Worm (Caenorhabditis elegans): ENCODE measurements around the gene cpb-1.

DNA sequence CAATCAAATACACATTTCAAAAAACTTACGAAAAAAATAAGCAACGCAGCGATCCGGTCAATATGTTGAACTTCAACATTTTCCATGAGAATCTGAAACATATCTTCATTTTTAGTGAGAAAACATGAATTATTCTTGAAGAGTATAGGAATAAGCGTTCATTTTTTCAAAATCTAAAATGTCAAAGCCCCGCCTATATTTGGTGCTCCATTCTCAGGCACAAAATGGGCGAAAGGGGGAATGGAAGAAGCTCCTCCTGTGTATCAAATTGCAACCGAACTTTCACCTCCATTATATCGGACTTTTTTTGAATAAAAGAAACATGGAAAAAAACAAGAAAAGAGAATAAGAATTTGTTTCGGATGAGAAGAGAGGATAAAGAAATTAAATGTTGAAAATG lies 15.5 kb upstream of the cpb-1 start, which contains the start of gene srx-45:
- no peak for TF ChIP-seq Y55F3AM.14 (GFP tag; optimal IDR thresholded peaks at IDR 0.05)
- no peak for TF ChIP-seq lsy-2 (tag; optimal IDR thresholded peaks at IDR 0.05)
- no peak for TF ChIP-seq unc-39 (tag; optimal IDR thresholded peaks at IDR 0.05)
- TF ChIP-seq unc-55 (GFP tag; optimal IDR thresholded peaks at IDR 0.05) = no peak
- TF ChIP-seq aly-2 (tag; optimal IDR thresholded peaks at IDR 0.05) = no peak
- TF ChIP-seq unc-62 (GFP tag; optimal IDR thresholded peaks at IDR 0.05) = no peak
- TF ChIP-seq nhr-23 (tag; optimal IDR thresholded peaks at IDR 0.05) = no peak
- no peak for TF ChIP-seq nhr-11 (tag; optimal IDR thresholded peaks at IDR 0.05)
- no peak for TF ChIP-seq ceh-82 (tag; optimal IDR thresholded peaks at IDR 0.05)
- no peak for TF ChIP-seq nhr-129 (tag; optimal IDR thresholded peaks at IDR 0.05)
- TF ChIP-seq nhr-237 (tag; optimal IDR thresholded peaks at IDR 0.05) = no peak
- TF ChIP-seq ztf-1 (GFP tag; conservative IDR thresholded peaks at IDR 0.05) = no peak
- no peak for TF ChIP-seq ztf-11 (tag; optimal IDR thresholded peaks at IDR 0.05)
